Worm (Caenorhabditis elegans): ENCODE data around the gene C27A2.7.

DNA sequence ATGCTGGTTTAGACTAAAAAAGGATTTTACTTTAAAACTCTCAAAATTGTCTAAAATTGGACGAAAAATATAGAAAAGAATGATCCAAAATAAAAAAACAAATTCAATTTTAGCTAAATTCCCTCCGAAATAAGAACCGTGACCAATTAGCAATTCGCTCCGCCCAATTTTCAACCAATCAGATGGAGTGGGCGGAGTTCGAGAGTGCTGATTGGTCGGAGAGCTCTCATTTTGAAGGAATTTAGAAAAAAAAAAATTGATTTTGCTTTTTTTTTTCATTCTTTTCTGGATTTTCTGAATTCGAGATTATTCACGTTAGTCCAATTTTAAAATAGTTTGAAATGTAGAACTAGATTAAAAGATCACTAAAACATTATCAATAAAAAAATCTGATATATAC is 27.9 kb upstream of the C27A2.7 start:
- no peak for TF ChIP-seq snpc-4 (GFP tag; optimal IDR thresholded peaks at IDR 0.05)
- no peak for TF ChIP-seq snpc-4 (tag; optimal IDR thresholded peaks at IDR 0.05)
- no peak for TF ChIP-seq pha-4 (tag; optimal IDR thresholded peaks at IDR 0.05)
- TF ChIP-seq lin-54 (GFP tag; optimal IDR thresholded peaks at IDR 0.05), result no peak
- TF ChIP-seq C06A6.2 (GFP tag; conservative IDR thresholded peaks at IDR 0.05), result no peak
- no peak for TF ChIP-seq ztf-25 (GFP tag; IDR thresholded peaks at IDR 0.05)
- no peak for TF ChIP-seq T07F8.4 (tag; optimal IDR thresholded peaks at IDR 0.05)

Measured in whole organism, young adult.